Fruit fly (Drosophila melanogaster) whole organism: ENCODE measurements around the gene nompC.

Source experiments
- CG8478 ChIP-seq: fragments of >200 bp; optimal IDR thresholded peaks from 2 replicates; lab custom pipeline; 2018; ENCODE audit warnings: inconsistent platforms
- EcR ChIP-seq, 2 experiments: fragments of >200 bp; optimal IDR thresholded peaks; 2 replicates each; lab custom pipeline; 2017; ENCODE audit warnings: missing biosample characterization in 2 of 2, missing genetic modification characterization in 2 of 2, missing genetic modification reagents in 2 of 2
- pan ChIP-seq: fragments of >200 bp; optimal IDR thresholded peaks from 2 replicates; lab custom pipeline; 2017
- psq ChIP-seq: fragments of >200 bp; optimal IDR thresholded peaks from 2 replicates; lab custom pipeline; 2017

dm6 chr2L:5345900-5346299 lies at the start of gene nompC:
- TF ChIP-seq EcR (GFP tag; optimal IDR thresholded peaks at IDR 0.05; lab: Kevin White, UChicago): no peak
- TF ChIP-seq psq (lab: Kevin White, UChicago): no peak
- TF ChIP-seq pan (lab: Kevin White, UChicago): no peak
- TF ChIP-seq CG8478 (lab: Kevin White, UChicago): no peak
